Worm (Caenorhabditis elegans) whole organism, L4/young adult: ENCODE results near the gene Y69A2AR.31.

Source experiments
- W03F9.2 ChIP-seq: fragments of 150-350 bp; optimal IDR thresholded peaks from 2 replicates; lab custom pipeline; 2014; ENCODE audit warnings: missing biosample characterization, missing genetic modification characterization
- dao-5 ChIP-seq: sonication (generic microtip); optimal IDR thresholded peaks from 2 replicates; lab custom pipeline; 2016; ENCODE audit warnings: missing genotype, missing genetic modification characterization, moderate library complexity, missing compliant biosample characterization

- TF ChIP-seq W03F9.2 (tag; lab: Kevin White, UChicago) (peak; percentile 20), dao-5 (tag; lab: Kevin White, UChicago) (no peak)
These were observed 40.2 kb upstream of the Y69A2AR.31 start, which contains the start of gene Y94H6A.5 for ce11 chrIV:2703927-2704401.
